Worm (Caenorhabditis elegans) whole organism, young adult: ENCODE data around the gene C07B5.3.
A peak's percentile ranks its signal among the peaks of the same experiment; 100 is the strongest.

Experiments
- B0035.1 ChIP-seq: sonication (generic microtip); optimal IDR thresholded peaks from 2 replicates; lab custom pipeline; 2016; ENCODE audit warnings: missing genetic modification characterization, mild to moderate bottlenecking, missing compliant biosample characterization, missing genotype, missing genetic modification reagents
- B0336.3 ChIP-seq: fragments of 200-800 bp; sonication (Bioruptor generic); IDR thresholded peaks from 2 replicates; pipeline ENCODE4 v1.3.6; 2022; ENCODE audit warnings: missing genetic modification characterization, missing compliant biosample characterization
- C06A6.2 ChIP-seq: fragments of 200-800 bp; sonication (Bioruptor generic); conservative IDR thresholded peaks from 2 replicates; pipeline ENCODE4 v1.3.6; 2022; ENCODE audit warnings: missing genetic modification characterization, missing compliant biosample characterization
- C17E4.6 ChIP-seq: fragments of 200-800 bp; sonication (Bioruptor generic); IDR thresholded peaks from 2 replicates; pipeline ENCODE4 v1.3.6; 2022; ENCODE audit warnings: missing genetic modification reagents, missing genetic modification characterization, missing compliant biosample characterization
- F39B2.1 ChIP-seq: fragments of 200-800 bp; sonication (Bioruptor generic); IDR thresholded peaks from 2 replicates; pipeline ENCODE4 v1.3.6; 2022; ENCODE audit warnings: missing genetic modification reagents, missing genetic modification characterization, missing compliant biosample characterization
- F52B5.7 ChIP-seq: sonication (generic microtip); optimal IDR thresholded peaks from 2 replicates; lab custom pipeline; 2016; ENCODE audit warnings: mild to moderate bottlenecking, missing genetic modification characterization, missing compliant biosample characterization
- F55B11.4 ChIP-seq: sonication (generic microtip); optimal IDR thresholded peaks from 2 replicates; lab custom pipeline; 2016; ENCODE audit warnings: missing compliant biosample characterization, missing genetic modification characterization, borderline replicate concordance; ENCODE audit not compliant: insufficient read depth
- F57A8.1 ChIP-seq: fragments of 200-800 bp; sonication (Bioruptor generic); optimal IDR thresholded peaks from 2 replicates; lab custom pipeline; 2018; ENCODE audit warnings: mild to moderate bottlenecking, missing genetic modification characterization, moderate library complexity, missing compliant biosample characterization
- K11D2.4 ChIP-seq: fragments of 200-800 bp; sonication (Bioruptor generic); IDR thresholded peaks from 2 replicates; pipeline ENCODE4 v1.3.6; 2022; ENCODE audit warnings: missing genetic modification reagents, missing genetic modification characterization, missing compliant biosample characterization
- Y53G8AR.9 ChIP-seq: fragments of 200-800 bp; sonication (Bioruptor generic); conservative IDR thresholded peaks from 2 replicates; pipeline ENCODE4 v1.3.6; 2022; ENCODE audit warnings: missing genetic modification reagents, missing genetic modification characterization, missing compliant biosample characterization
- Y56A3A.18 ChIP-seq: fragments of 200-800 bp; sonication (Bioruptor generic); IDR thresholded peaks from 2 replicates; pipeline ENCODE4 v1.3.6; 2022; ENCODE audit warnings: missing genetic modification reagents, missing genetic modification characterization, missing compliant biosample characterization
- ZK185.1 ChIP-seq: sonication (generic microtip); optimal IDR thresholded peaks from 2 replicates; lab custom pipeline; 2016; ENCODE audit warnings: mild to moderate bottlenecking, missing genetic modification characterization, missing compliant biosample characterization; ENCODE audit not compliant: poor library complexity, severe bottlenecking
- akir-1 ChIP-seq: fragments of 200-800 bp; sonication (Bioruptor generic); optimal IDR thresholded peaks from 2 replicates; lab custom pipeline; 2018; ENCODE audit warnings: mild to moderate bottlenecking, missing genetic modification characterization, moderate library complexity, missing compliant biosample characterization
- attf-5 ChIP-seq: fragments of 200-800 bp; sonication (Bioruptor generic); optimal IDR thresholded peaks from 2 replicates; lab custom pipeline; 2018; ENCODE audit warnings: mild to moderate bottlenecking, missing genetic modification characterization, missing compliant biosample characterization
- attf-6 ChIP-seq: fragments of 200-800 bp; sonication (Bioruptor generic); IDR thresholded peaks from 2 replicates; pipeline ENCODE4 v1.3.6; 2022; ENCODE audit warnings: missing genetic modification reagents, missing genetic modification characterization, missing compliant biosample characterization
- ccch-3 ChIP-seq: fragments of 200-800 bp; sonication (Bioruptor generic); optimal IDR thresholded peaks from 2 replicates; lab custom pipeline; 2018; ENCODE audit warnings: mild to moderate bottlenecking, missing genetic modification characterization, missing compliant biosample characterization
- cebp-1 ChIP-seq, 2 experiments: fragments of 200-800 bp in 1 of 2; sonication (Bioruptor generic) in 1 of 2; sonication (generic microtip) in 1 of 2; IDR thresholded peaks in 1 of 2; optimal IDR thresholded peaks in 1 of 2; 2 replicates each; pipeline versions ENCODE4 v1.3.6 to Lab custom; 2017 to 2022; ENCODE audit warnings: missing compliant biosample characterization in 2 of 2, missing genetic modification characterization in 2 of 2, mild to moderate bottlenecking in 1 of 2, missing genetic modification reagents in 1 of 2, moderate library complexity in 1 of 2
- ceh-100 ChIP-seq: fragments of 200-800 bp; sonication (Bioruptor generic); IDR thresholded peaks from 2 replicates; pipeline ENCODE4 v1.3.6; 2022; ENCODE audit warnings: missing genetic modification reagents, missing genetic modification characterization, missing compliant biosample characterization
- ceh-40 ChIP-seq: fragments of 200-800 bp; sonication (Bioruptor generic); IDR thresholded peaks from 2 replicates; pipeline ENCODE4 v1.3.6; 2022; ENCODE audit warnings: missing genetic modification characterization, missing compliant biosample characterization
- ceh-91 ChIP-seq: fragments of 200-800 bp; sonication (Bioruptor generic); IDR thresholded peaks from 2 replicates; pipeline ENCODE4 v1.3.6; 2022; ENCODE audit warnings: missing genetic modification reagents, missing genetic modification characterization, missing compliant biosample characterization
- efl-1 ChIP-seq: fragments of 150-350 bp; optimal IDR thresholded peaks from 2 replicates; lab custom pipeline; 2014; ENCODE audit warnings: missing biosample characterization, missing genetic modification reagents, missing genetic modification characterization
- egrh-3 ChIP-seq: fragments of 200-800 bp; sonication (Bioruptor generic); IDR thresholded peaks from 2 replicates; pipeline ENCODE4 v1.3.6; 2022; ENCODE audit warnings: missing genetic modification reagents, missing genetic modification characterization, missing compliant biosample characterization
- ekl-4 ChIP-seq: fragments of 200-800 bp; sonication (Bioruptor generic); IDR thresholded peaks from 2 replicates; pipeline ENCODE4 v1.3.6; 2022; ENCODE audit warnings: missing genetic modification reagents, missing genetic modification characterization, missing compliant biosample characterization
- ets-4 ChIP-seq: fragments of 200-800 bp; sonication (Bioruptor generic); optimal IDR thresholded peaks from 2 replicates; lab custom pipeline; 2018; ENCODE audit warnings: mild to moderate bottlenecking, missing genetic modification characterization, missing compliant biosample characterization
- gei-17 ChIP-seq: fragments of 200-800 bp; sonication (Bioruptor generic); optimal IDR thresholded peaks from 2 replicates; lab custom pipeline; 2018; ENCODE audit warnings: mild to moderate bottlenecking, missing genetic modification characterization, missing compliant biosample characterization
- him-1 ChIP-seq: sonication (generic microtip); optimal IDR thresholded peaks from 2 replicates; lab custom pipeline; 2016; ENCODE audit warnings: missing genotype, missing genetic modification reagents, missing genetic modification characterization, missing compliant biosample characterization
- hrde-1 ChIP-seq: sonication (generic microtip); optimal IDR thresholded peaks from 2 replicates; lab custom pipeline; 2016; ENCODE audit warnings: missing genetic modification characterization, mild to moderate bottlenecking, missing compliant biosample characterization, moderate library complexity, missing genotype, missing genetic modification reagents, borderline replicate concordance
- hsf-1 ChIP-seq: fragments of 200-800 bp; sonication (Bioruptor generic); IDR thresholded peaks from 2 replicates; pipeline ENCODE4 v1.3.6; 2022; ENCODE audit warnings: missing genetic modification reagents, missing genetic modification characterization, missing compliant biosample characterization
- lin-26 ChIP-seq: fragments of 200-800 bp; sonication (Bioruptor generic); IDR thresholded peaks from 2 replicates; pipeline ENCODE4 v1.3.6; 2022; ENCODE audit warnings: missing genetic modification reagents, missing genetic modification characterization, missing compliant biosample characterization
- lir-1 ChIP-seq: fragments of 200-800 bp; sonication (Bioruptor generic); conservative IDR thresholded peaks from 2 replicates; pipeline ENCODE4 v1.3.6; 2022; ENCODE audit warnings: missing genetic modification reagents, missing genetic modification characterization, missing compliant biosample characterization
- madf-8 ChIP-seq: fragments of 200-800 bp; sonication (Bioruptor generic); conservative IDR thresholded peaks from 2 replicates; pipeline ENCODE4 v1.3.6; 2022; ENCODE audit warnings: missing genetic modification reagents, missing genetic modification characterization, missing compliant biosample characterization
- nfya-1 ChIP-seq: sonication (generic microtip); optimal IDR thresholded peaks from 2 replicates; lab custom pipeline; 2017; ENCODE audit warnings: antibody characterized with exemption, missing compliant biosample characterization, missing genetic modification characterization, borderline replicate concordance; ENCODE audit not compliant: insufficient read depth
- nhr-120 ChIP-seq: fragments of 200-800 bp; sonication (Bioruptor generic); IDR thresholded peaks from 2 replicates; pipeline ENCODE4 v1.3.6; 2022; ENCODE audit warnings: missing genetic modification characterization, missing compliant biosample characterization
- nhr-27 ChIP-seq: fragments of 200-800 bp; sonication (Bioruptor generic); optimal IDR thresholded peaks from 2 replicates; lab custom pipeline; 2018; ENCODE audit warnings: mild to moderate bottlenecking, missing genetic modification characterization, moderate library complexity, missing compliant biosample characterization
- rpc-1 ChIP-seq, 2 experiments: fragments of 150-350 bp in 1 of 2; sonication (generic microtip) in 1 of 2; optimal IDR thresholded peaks; 2 replicates each; lab custom pipeline; 2014 to 2018; ENCODE audit warnings: missing biosample characterization in 1 of 2, missing genetic modification characterization in 1 of 2, missing genetic modification reagents in 1 of 2, missing genotype in 1 of 2
- sdz-38 ChIP-seq: sonication (generic microtip); optimal IDR thresholded peaks from 2 replicates; lab custom pipeline; 2016; ENCODE audit warnings: missing genotype, missing genetic modification characterization, missing compliant biosample characterization
- xnd-1 ChIP-seq: sonication (generic microtip); optimal IDR thresholded peaks from 2 replicates; lab custom pipeline; 2016; ENCODE audit warnings: missing genotype, missing genetic modification reagents, missing genetic modification characterization, missing compliant biosample characterization
- zim-3 ChIP-seq: sonication (generic microtip); optimal IDR thresholded peaks from 2 replicates; lab custom pipeline; 2017; ENCODE audit warnings: mild to moderate bottlenecking, missing genetic modification characterization, moderate library complexity, missing compliant biosample characterization
- ztf-3 ChIP-seq: fragments of 200-800 bp; sonication (Bioruptor generic); optimal IDR thresholded peaks from 2 replicates; lab custom pipeline; 2018; ENCODE audit warnings: mild to moderate bottlenecking, missing genetic modification characterization, missing compliant biosample characterization

The C07B5.3 gene

ce11 chrX:9517106-9517505, 5.9 kb downstream of the C07B5.3 start, which contains the start of gene C07B5.2:
Gene C07B5.2, minus strand, starts transcription at chrX:9517206.
- TF ChIP-seq madf-8 (GFP tag; lab: Robert Waterston, UW) = no peak
- no peak for TF ChIP-seq lin-26 (GFP tag; lab: Robert Waterston, UW)
- no peak for TF ChIP-seq F39B2.1 (GFP tag; lab: Robert Waterston, UW)
- no peak for TF ChIP-seq akir-1 (GFP tag; lab: Kevin White, UChicago)
- TF ChIP-seq ZK185.1 (tag; lab: Kevin White, UChicago) = no peak

ce11 chrX:9512457-9512856, 10.6 kb downstream of the C07B5.3 start:
- TF ChIP-seq C17E4.6 (GFP tag; lab: Robert Waterston, UW) (no peak), hsf-1 (no peak), attf-5 (GFP tag; lab: Kevin White, UChicago) (no peak), B0336.3 (GFP tag; lab: Robert Waterston, UW) (no peak), zim-3 (no peak), him-1 (tag; lab: Kevin White, UChicago) (no peak), ztf-3 (no peak), Y53G8AR.9 (GFP tag; lab: Robert Waterston, UW) (no peak), C06A6.2 (no peak), attf-6 (GFP tag; lab: Robert Waterston, UW) (no peak), ccch-3 (GFP tag; lab: Kevin White, UChicago) (no peak)
- TF ChIP-seq, all 124 proteins: peak for 0

ce11 chrX:9510448-9510847, 12.6 kb downstream of the C07B5.3 start:
- TF ChIP-seq hrde-1 (tag; lab: Kevin White, UChicago) = no peak
- no peak for TF ChIP-seq cebp-1 (GFP tag; IDR thresholded peaks at IDR 0.05; lab: Robert Waterston, UW)
- peak; percentile 51 for TF ChIP-seq cebp-1 (tag; optimal IDR thresholded peaks at IDR 0.05; lab: Kevin White, UChicago)
- TF ChIP-seq, all 124 proteins: peak for 1

ce11 chrX:9509922-9510321, 13.1 kb downstream of the C07B5.3 start:
- TF ChIP-seq B0336.3 (GFP tag; lab: Robert Waterston, UW) (no peak), attf-5 (GFP tag; lab: Kevin White, UChicago) (no peak), gei-17 (GFP tag; lab: Kevin White, UChicago) (no peak), sdz-38 (tag; lab: Kevin White, UChicago) (no peak), Y56A3A.18 (no peak), ztf-3 (no peak), egrh-3 (GFP tag; lab: Robert Waterston, UW) (no peak), ceh-100 (no peak), F52B5.7 (no peak), F57A8.1 (GFP tag; lab: Kevin White, UChicago) (no peak)

ce11 chrX:9509516-9509915, 13.5 kb downstream of the C07B5.3 start:
- TF ChIP-seq zim-3 (no peak), ekl-4 (no peak), nhr-120 (GFP tag; lab: Robert Waterston, UW) (no peak), nhr-27 (tag; lab: Kevin White, UChicago) (no peak)

ce11 chrX:9508426-9509010, 14.5 kb downstream of the C07B5.3 start:
- no peak for TF ChIP-seq rpc-1 (optimal IDR thresholded peaks at IDR 0.05; lab: Kevin White, UChicago)
- no peak for TF ChIP-seq rpc-1 (tag; optimal IDR thresholded peaks at IDR 0.05; lab: Kevin White, UChicago)
- TF ChIP-seq attf-5 (GFP tag; lab: Kevin White, UChicago) = no peak
- TF ChIP-seq B0035.1 (tag; lab: Kevin White, UChicago) = no peak
- no peak for TF ChIP-seq efl-1 (GFP tag; lab: Kevin White, UChicago)
- no peak for TF ChIP-seq K11D2.4 (GFP tag; lab: Robert Waterston, UW)
- no peak for TF ChIP-seq lir-1
- TF ChIP-seq xnd-1 (tag; lab: Kevin White, UChicago) = no peak
- TF ChIP-seq F55B11.4 (tag; lab: Kevin White, UChicago) = no peak
- TF ChIP-seq nfya-1 = no peak
- no peak for TF ChIP-seq hrde-1 (tag; lab: Kevin White, UChicago)
- TF ChIP-seq ceh-40 = no peak
- no peak for TF ChIP-seq ekl-4
- TF ChIP-seq ets-4 (GFP tag; lab: Kevin White, UChicago) = no peak
- TF ChIP-seq ceh-91 = no peak
